Worm (Caenorhabditis elegans) whole organism, L1 larva: ENCODE data around the gene str-233.

Experiments
- Y116A8C.19 ChIP-seq: sonication (generic microtip); optimal IDR thresholded peaks from 2 replicates; lab custom pipeline; 2016; ENCODE audit warnings: missing compliant biosample characterization, missing genetic modification characterization, borderline replicate concordance
- aha-1 ChIP-seq: fragments of 150-350 bp; optimal IDR thresholded peaks from 2 replicates; lab custom pipeline; 2014; ENCODE audit warnings: missing biosample characterization, missing genetic modification characterization
- ama-1 ChIP-seq: fragments of 150-350 bp; optimal IDR thresholded peaks from 2 replicates; lab custom pipeline; 2014
- ceh-63 ChIP-seq: fragments of 200-800 bp; sonication (Bioruptor generic); optimal IDR thresholded peaks from 2 replicates; lab custom pipeline; 2018; ENCODE audit warnings: mild to moderate bottlenecking, missing genetic modification characterization, missing compliant biosample characterization
- ceh-8 ChIP-seq: fragments of 200-800 bp; sonication (Bioruptor generic); optimal IDR thresholded peaks from 2 replicates; lab custom pipeline; 2018; ENCODE audit warnings: mild to moderate bottlenecking, missing genetic modification characterization, moderate library complexity, missing compliant biosample characterization
- ceh-90 ChIP-seq: sonication (generic microtip); optimal IDR thresholded peaks from 2 replicates; lab custom pipeline; 2016; ENCODE audit warnings: missing genetic modification characterization, missing compliant biosample characterization
- dpl-1 ChIP-seq, 3 experiments: fragments of 150-350 bp in 2 of 3; sonication (generic microtip) in 1 of 3; optimal IDR thresholded peaks; 2 replicates each; lab custom pipeline; 2014 to 2017; ENCODE audit warnings: missing biosample characterization in 3 of 3, missing genetic modification characterization in 3 of 3, missing genetic modification reagents in 3 of 3
- efl-1 ChIP-seq, 4 experiments: fragments of 150-350 bp; optimal IDR thresholded peaks in 3 of 4; peaks in 1 of 4; 1 replicate in 1 of 4; 2 replicates in 3 of 4; lab custom pipeline; 2014; ENCODE audit warnings: missing biosample characterization in 2 of 4, missing genetic modification characterization in 2 of 4, missing genetic modification reagents in 2 of 4
- efl-3 ChIP-seq: fragments of 200-800 bp; sonication (Bioruptor generic); optimal IDR thresholded peaks from 2 replicates; lab custom pipeline; 2018; ENCODE audit warnings: mild to moderate bottlenecking, missing genetic modification characterization, missing compliant biosample characterization
- ets-5 ChIP-seq: fragments of 200-800 bp; sonication (Bioruptor generic); IDR thresholded peaks from 2 replicates; pipeline ENCODE4 v1.3.6; 2022; ENCODE audit warnings: missing genetic modification characterization, missing compliant biosample characterization
- grh-1 ChIP-seq: fragments of 200-800 bp; sonication (Bioruptor generic); IDR thresholded peaks from 2 replicates; pipeline ENCODE4 v1.3.6; 2022; ENCODE audit warnings: missing genetic modification reagents, missing genetic modification characterization, missing compliant biosample characterization
- irx-1 ChIP-seq: sonication (generic microtip); optimal IDR thresholded peaks from 2 replicates; lab custom pipeline; 2016; ENCODE audit warnings: missing genetic modification characterization, missing compliant biosample characterization
- isw-1 ChIP-seq: fragments of 200-800 bp; sonication (Bioruptor generic); IDR thresholded peaks from 2 replicates; pipeline ENCODE4 v1.3.6; 2022; ENCODE audit warnings: missing genetic modification characterization, missing compliant biosample characterization
- lin-13 ChIP-seq: fragments of 150-350 bp; optimal IDR thresholded peaks from 2 replicates; lab custom pipeline; 2014; ENCODE audit warnings: missing biosample characterization, missing genetic modification reagents, missing genetic modification characterization
- lin-15B ChIP-seq: fragments of 150-350 bp; sonication (generic microtip); optimal IDR thresholded peaks from 3 replicates; lab custom pipeline; 2014; ENCODE audit warnings: missing biosample characterization, missing genetic modification characterization
- lsy-2 ChIP-seq, 2 experiments: fragments of 150-350 bp; optimal IDR thresholded peaks; 2 replicates each; lab custom pipeline; 2014; ENCODE audit warnings: missing biosample characterization in 2 of 2, missing genetic modification characterization in 2 of 2
- nhr-19 ChIP-seq: fragments of 200-800 bp; sonication (Bioruptor generic); conservative IDR thresholded peaks from 2 replicates; pipeline ENCODE4 v1.3.6; 2022; ENCODE audit warnings: missing genetic modification characterization, missing compliant biosample characterization
- nhr-71 ChIP-seq: sonication (generic microtip); optimal IDR thresholded peaks from 2 replicates; lab custom pipeline; 2016; ENCODE audit warnings: mild to moderate bottlenecking, missing genetic modification characterization, moderate library complexity, missing compliant biosample characterization
- nhr-77 ChIP-seq: fragments of 150-350 bp; optimal IDR thresholded peaks from 2 replicates; lab custom pipeline; 2014; ENCODE audit warnings: missing biosample characterization, missing genetic modification characterization
- nhr-84 ChIP-seq: sonication (generic microtip); optimal IDR thresholded peaks from 2 replicates; lab custom pipeline; 2017; ENCODE audit warnings: missing biosample characterization, missing genetic modification characterization
- nhr-90 ChIP-seq: sonication (generic microtip); optimal IDR thresholded peaks from 2 replicates; lab custom pipeline; 2016; ENCODE audit warnings: mild to moderate bottlenecking, missing genetic modification characterization, missing compliant biosample characterization; ENCODE audit not compliant: poor library complexity
- pqm-1 ChIP-seq: sonication (generic microtip); optimal IDR thresholded peaks from 3 replicates; lab custom pipeline; 2017; ENCODE audit warnings: missing biosample characterization, missing genetic modification characterization
- rnt-1 ChIP-seq: sonication (generic microtip); optimal IDR thresholded peaks from 2 replicates; lab custom pipeline; 2016; ENCODE audit warnings: mild to moderate bottlenecking, missing genetic modification characterization, moderate library complexity, missing compliant biosample characterization
- snu-23 ChIP-seq: sonication (generic microtip); optimal IDR thresholded peaks from 2 replicates; lab custom pipeline; 2016; ENCODE audit warnings: missing genetic modification characterization, missing compliant biosample characterization
- sox-4 ChIP-seq: sonication (generic microtip); optimal IDR thresholded peaks from 2 replicates; lab custom pipeline; 2016; ENCODE audit warnings: missing genetic modification characterization, missing compliant biosample characterization
- sptf-1 ChIP-seq: fragments of 150-350 bp; optimal IDR thresholded peaks from 2 replicates; lab custom pipeline; 2014; ENCODE audit warnings: missing biosample characterization, missing genetic modification characterization
- sup-37 ChIP-seq: fragments of 200-800 bp; sonication (Bioruptor generic); optimal IDR thresholded peaks from 2 replicates; lab custom pipeline; 2018; ENCODE audit warnings: mild to moderate bottlenecking, missing genetic modification characterization, missing compliant biosample characterization
- tbx-2 ChIP-seq: sonication (generic microtip); optimal IDR thresholded peaks from 2 replicates; lab custom pipeline; 2016; ENCODE audit warnings: missing genetic modification characterization, missing compliant biosample characterization
- tlp-1 ChIP-seq: fragments of 150-350 bp; optimal IDR thresholded peaks from 2 replicates; lab custom pipeline; 2014; ENCODE audit warnings: missing biosample characterization, missing genetic modification characterization
- unc-130 ChIP-seq: fragments of 150-350 bp; optimal IDR thresholded peaks from 2 replicates; lab custom pipeline; 2017; ENCODE audit warnings: missing biosample characterization, missing genetic modification characterization, inconsistent platforms
- unc-30 ChIP-seq: sonication (generic microtip); optimal IDR thresholded peaks from 2 replicates; lab custom pipeline; 2017; ENCODE audit warnings: missing biosample characterization, missing genetic modification characterization
- unc-62 ChIP-seq: fragments of 150-350 bp; optimal IDR thresholded peaks from 2 replicates; lab custom pipeline; 2014; ENCODE audit warnings: missing biosample characterization, missing genetic modification reagents, missing genetic modification characterization
- unc-86 ChIP-seq: sonication (generic microtip); optimal IDR thresholded peaks from 2 replicates; lab custom pipeline; 2016; ENCODE audit warnings: missing genetic modification characterization, missing compliant biosample characterization
- unc-98 ChIP-seq: fragments of 200-800 bp; sonication (Bioruptor generic); IDR thresholded peaks from 2 replicates; pipeline ENCODE4 v1.3.6; 2022; ENCODE audit warnings: missing genetic modification characterization, missing compliant biosample characterization
- xbp-1 ChIP-seq: sonication (generic microtip); optimal IDR thresholded peaks from 2 replicates; lab custom pipeline; 2016; ENCODE audit warnings: missing genetic modification characterization, missing compliant biosample characterization
- zag-1 ChIP-seq: fragments of 150-350 bp; optimal IDR thresholded peaks from 2 replicates; lab custom pipeline; 2014; ENCODE audit warnings: missing biosample characterization, missing genetic modification characterization
- zip-4 ChIP-seq: fragments of 200-800 bp; sonication (Bioruptor generic); optimal IDR thresholded peaks from 2 replicates; lab custom pipeline; 2018; ENCODE audit warnings: mild to moderate bottlenecking, missing genetic modification characterization, moderate library complexity, missing compliant biosample characterization

The str-233 gene

ce11 chrV:16009564-16009963 is at the start of gene str-233:
Gene str-233, minus strand, starts transcription at chrV:16009664.
- no peak for TF ChIP-seq nhr-84 (tag; lab: Kevin White, UChicago)
- TF ChIP-seq snu-23 (GFP tag; lab: Kevin White, UChicago) = no peak
- TF ChIP-seq efl-3 (GFP tag; lab: Kevin White, UChicago) = no peak
- no peak for TF ChIP-seq Y116A8C.19 (tag; lab: Kevin White, UChicago)
- no peak for TF ChIP-seq dpl-1 (GFP tag; optimal IDR thresholded peaks at IDR 0.05; lab: Kevin White, UChicago)
- no peak for TF ChIP-seq pqm-1 (tag; lab: Kevin White, UChicago)
- TF ChIP-seq zip-4 (GFP tag; lab: Kevin White, UChicago) = no peak
- TF ChIP-seq irx-1 = no peak
- TF ChIP-seq nhr-19 (GFP tag; lab: Robert Waterston, UW) = no peak
- TF ChIP-seq isw-1 (GFP tag; lab: Robert Waterston, UW) = no peak
- no peak for TF ChIP-seq nhr-90
- no peak for TF ChIP-seq unc-30 (tag; lab: Kevin White, UChicago)
- TF ChIP-seq aha-1 = no peak

- no peak for TF ChIP-seq xbp-1 (tag; lab: Kevin White, UChicago)
- TF ChIP-seq sup-37 = no peak
- no peak for TF ChIP-seq nhr-71 (tag; lab: Kevin White, UChicago)
- no peak for TF ChIP-seq lsy-2 (tag; optimal IDR thresholded peaks at IDR 0.05; lab: Kevin White, UChicago)
- TF ChIP-seq zag-1 (tag; lab: Kevin White, UChicago) = no peak
- no peak for TF ChIP-seq lin-15B (tag; lab: Kevin White, UChicago)
- TF ChIP-seq nhr-19 (GFP tag; lab: Robert Waterston, UW) = no peak
- TF ChIP-seq unc-98 (GFP tag; lab: Robert Waterston, UW) = no peak
- TF ChIP-seq nhr-77 = no peak
- TF ChIP-seq sox-4 (tag; lab: Kevin White, UChicago) = no peak
- no peak for TF ChIP-seq ceh-8 (GFP tag; lab: Kevin White, UChicago)
- TF ChIP-seq unc-130 = no peak
- TF ChIP-seq ceh-90 (tag; lab: Kevin White, UChicago) = no peak
These were observed 49.4 kb upstream of the str-233 start, which contains the start of gene F14H3.6 for ce11 chrV:16058872-16059271. Gene F14H3.6, minus strand, starts transcription at chrV:16058893.

- TF ChIP-seq efl-1 (optimal IDR thresholded peaks at IDR 0.05; lab: Kevin White, UChicago) = no peak
- TF ChIP-seq efl-1 (GFP tag; optimal IDR thresholded peaks at IDR 0.05 in 1 of 2; lab: Kevin White, UChicago) = peak in 1 of 2 experiments; percentile 12
- TF ChIP-seq unc-130 = no peak
These were observed 47.6 kb upstream of the str-233 start, which contains the start of gene F14H3.5 for ce11 chrV:16057010-16057463. Gene F14H3.5, minus strand, starts transcription at chrV:16057060.

- TF ChIP-seq unc-86 (tag; lab: Kevin White, UChicago) (no peak), sptf-1 (tag; lab: Kevin White, UChicago) (no peak), ama-1 (no peak), tbx-2 (tag; lab: Kevin White, UChicago) (no peak), ceh-63 (GFP tag; lab: Kevin White, UChicago) (no peak), tlp-1 (tag; lab: Kevin White, UChicago) (no peak), lin-13 (GFP tag; lab: Kevin White, UChicago) (no peak), Y116A8C.19 (tag; lab: Kevin White, UChicago) (no peak), lin-15B (tag; lab: Kevin White, UChicago) (no peak), rnt-1 (tag; lab: Kevin White, UChicago) (no peak), unc-62 (GFP tag; lab: Kevin White, UChicago) (no peak), ets-5 (no peak), grh-1 (no peak)
These were observed 45.6 kb upstream of the str-233 start, which contains the start of gene F14H3.4 for ce11 chrV:16055031-16055430. Gene F14H3.4, minus strand, starts transcription at chrV:16055072.
